Fruit fly (Drosophila melanogaster) whole organism, embryonic: Measurements from ENCODE around the gene CG42553.
A peak's percentile ranks its signal among the peaks of the same experiment; 100 is the strongest.

Experiments
- Bgb ChIP-seq: fragments of 200-800 bp; sonication (Bioruptor generic); IDR thresholded peaks from 2 replicates; pipeline ENCODE4 v1.3.6; 2022; ENCODE audit warnings: missing biosample characterization, missing genetic modification characterization; ENCODE audit not compliant: partially characterized antibody
- CG10267 ChIP-seq: fragments of 200-800 bp; sonication (Bioruptor generic); optimal IDR thresholded peaks from 2 replicates; lab custom pipeline; 2018; ENCODE audit warnings: missing biosample characterization, mild to moderate bottlenecking, missing genetic modification characterization, moderate library complexity
- CG10543 ChIP-seq: fragments of 200-800 bp; sonication (Bioruptor generic); optimal IDR thresholded peaks from 3 replicates; lab custom pipeline; 2017; ENCODE audit warnings: missing biosample characterization, mild to moderate bottlenecking, missing genetic modification characterization, moderate library complexity
- CG11696 ChIP-seq: fragments of 200-800 bp; sonication (Bioruptor generic); IDR thresholded peaks from 2 replicates; pipeline ENCODE4 v1.3.6; 2022; ENCODE audit warnings: missing biosample characterization, missing genetic modification characterization
- CG14860 ChIP-seq: fragments of 200-800 bp; sonication (Bioruptor generic); IDR thresholded peaks from 3 replicates; pipeline ENCODE4 v1.3.6; 2022; ENCODE audit warnings: missing biosample characterization, missing genetic modification characterization; ENCODE audit not compliant: partially characterized antibody
- CG15479 ChIP-seq: fragments of 200-800 bp; sonication (Bioruptor generic); optimal IDR thresholded peaks from 3 replicates; lab custom pipeline; 2019; ENCODE audit warnings: missing biosample characterization, mild to moderate bottlenecking, missing genetic modification characterization, moderate library complexity
- CG15514 ChIP-seq: fragments of 200-800 bp; sonication (Bioruptor generic); optimal IDR thresholded peaks from 3 replicates; lab custom pipeline; 2017; ENCODE audit warnings: missing biosample characterization, missing genetic modification characterization, mild to moderate bottlenecking, moderate library complexity, missing genetic modification reagents
- CG1603 ChIP-seq: fragments of 200-800 bp; sonication (Bioruptor generic); optimal IDR thresholded peaks from 2 replicates; lab custom pipeline; 2019; ENCODE audit warnings: missing biosample characterization, mild to moderate bottlenecking, missing genetic modification characterization, moderate library complexity
- CG17186 ChIP-seq: fragments of 200-800 bp; sonication (Bioruptor generic); optimal IDR thresholded peaks from 3 replicates; lab custom pipeline; 2017; ENCODE audit warnings: missing biosample characterization, missing genetic modification reagents, missing genetic modification characterization
- CG17829 ChIP-seq: fragments of 200-800 bp; optimal IDR thresholded peaks from 2 replicates; lab custom pipeline; 2019; ENCODE audit warnings: missing biosample characterization, mild to moderate bottlenecking, missing genetic modification characterization, moderate library complexity
- CG2116 ChIP-seq: fragments of 200-800 bp; sonication (Bioruptor generic); optimal IDR thresholded peaks from 3 replicates; lab custom pipeline; 2018; ENCODE audit warnings: missing biosample characterization, mild to moderate bottlenecking, missing genetic modification characterization
- CG2120 ChIP-seq: fragments of 200-800 bp; sonication (Bioruptor generic); optimal IDR thresholded peaks from 3 replicates; lab custom pipeline; 2016; ENCODE audit warnings: missing biosample characterization, missing genetic modification characterization
- CG30403 ChIP-seq: fragments of 200-800 bp; sonication (Bioruptor generic); optimal IDR thresholded peaks from 3 replicates; lab custom pipeline; 2016; ENCODE audit warnings: missing biosample characterization, missing genetic modification characterization
- CG33213 ChIP-seq: fragments of 200-800 bp; sonication (Bioruptor generic); optimal IDR thresholded peaks from 3 replicates; lab custom pipeline; 2016; ENCODE audit warnings: missing biosample characterization, missing genetic modification characterization
- CG43689 ChIP-seq: fragments of 200-800 bp; sonication (Bioruptor generic); IDR thresholded peaks from 2 replicates; pipeline ENCODE4 v1.3.6; 2022; ENCODE audit warnings: missing biosample characterization, missing genetic modification characterization
- CG7963 ChIP-seq: fragments of 200-800 bp; sonication (Bioruptor generic); IDR thresholded peaks from 3 replicates; pipeline ENCODE4 v1.3.6; 2022; ENCODE audit warnings: missing biosample characterization, missing genetic modification characterization; ENCODE audit not compliant: partially characterized antibody
- Doc3 ChIP-seq: fragments of 200-800 bp; sonication (Bioruptor generic); IDR thresholded peaks from 3 replicates; pipeline ENCODE4 v1.3.6; 2022; ENCODE audit warnings: missing biosample characterization, missing genetic modification characterization; ENCODE audit not compliant: partially characterized antibody
- Dp ChIP-seq: fragments of 200-800 bp; sonication (Bioruptor generic); optimal IDR thresholded peaks from 2 replicates; lab custom pipeline; 2018; ENCODE audit warnings: missing biosample characterization, mild to moderate bottlenecking, missing genetic modification characterization, moderate library complexity
- Dref ChIP-seq: fragments of 200-800 bp; sonication (Bioruptor generic); IDR thresholded peaks from 2 replicates; pipeline ENCODE4 v1.3.6; 2022; ENCODE audit warnings: missing biosample characterization, missing genetic modification characterization
- E2f2 ChIP-seq: fragments of 200-800 bp; sonication (Bioruptor generic); IDR thresholded peaks from 2 replicates; pipeline ENCODE4 v1.3.6; 2022; ENCODE audit warnings: missing biosample characterization, missing genetic modification characterization
- Hr3 ChIP-seq: fragments of 200-800 bp; sonication (Bioruptor generic); optimal IDR thresholded peaks from 3 replicates; lab custom pipeline; 2016; ENCODE audit warnings: missing biosample characterization, missing genetic modification characterization
- Hr51 ChIP-seq, 2 experiments: fragments of 200-800 bp; sonication (Bioruptor generic); optimal IDR thresholded peaks; 2 replicates in 1 of 2; 3 replicates in 1 of 2; lab custom pipeline; 2016 to 2018; ENCODE audit warnings: missing biosample characterization in 2 of 2, missing genetic modification characterization in 2 of 2, mild to moderate bottlenecking in 1 of 2, moderate library complexity in 1 of 2
- Hr78 ChIP-seq, 2 experiments: fragments of 200-800 bp in 1 of 2; fragments of >200 bp in 1 of 2; sonication (Bioruptor generic) in 1 of 2; optimal IDR thresholded peaks; 2 replicates each; lab custom pipeline; 2017 to 2019; ENCODE audit warnings: missing biosample characterization in 2 of 2, missing genetic modification characterization in 2 of 2, mild to moderate bottlenecking in 1 of 2, moderate library complexity in 1 of 2
- Lhr ChIP-seq: fragments of 200-800 bp; sonication (Bioruptor generic); optimal IDR thresholded peaks from 3 replicates; lab custom pipeline; 2017; ENCODE audit warnings: mild to moderate bottlenecking, missing biosample characterization, missing genetic modification reagents, missing genetic modification characterization
- MBD-R2 ChIP-seq: fragments of 200-800 bp; sonication (Bioruptor generic); IDR thresholded peaks from 2 replicates; pipeline ENCODE4 v1.3.6; 2022; ENCODE audit warnings: missing biosample characterization, missing genetic modification characterization
- Max ChIP-seq: fragments of 200-800 bp; sonication (Bioruptor generic); optimal IDR thresholded peaks from 2 replicates; lab custom pipeline; 2016; ENCODE audit warnings: missing biosample characterization, mild to moderate bottlenecking, missing genetic modification characterization
- Mrtf ChIP-seq: fragments of 200-800 bp; sonication (Bioruptor generic); IDR thresholded peaks from 3 replicates; pipeline ENCODE4 v1.3.6; 2022; ENCODE audit warnings: missing biosample characterization, missing genetic modification characterization
- Oli ChIP-seq: fragments of 200-800 bp; sonication (Bioruptor generic); optimal IDR thresholded peaks from 2 replicates; lab custom pipeline; 2018; ENCODE audit warnings: missing biosample characterization, mild to moderate bottlenecking, missing genetic modification characterization, moderate library complexity
- Opbp ChIP-seq: fragments of 200-800 bp; sonication (Bioruptor generic); IDR thresholded peaks from 3 replicates; pipeline ENCODE4 v1.3.6; 2022; ENCODE audit warnings: missing biosample characterization, missing genetic modification characterization; ENCODE audit not compliant: partially characterized antibody
- Pdp1 ChIP-seq, 2 experiments: fragments of 200-800 bp; sonication (Bioruptor generic); optimal IDR thresholded peaks; 3 replicates each; lab custom pipeline; 2016; ENCODE audit warnings: missing biosample characterization in 2 of 2, missing genetic modification characterization in 2 of 2, mild to moderate bottlenecking in 1 of 2, moderate library complexity in 1 of 2
- Rfx ChIP-seq: fragments of 200-800 bp; sonication (Bioruptor generic); IDR thresholded peaks from 2 replicates; pipeline ENCODE4 v1.3.6; 2022; ENCODE audit warnings: missing biosample characterization, missing genetic modification characterization
- amos ChIP-seq: fragments of 200-800 bp; sonication (Bioruptor generic); IDR thresholded peaks from 2 replicates; pipeline ENCODE4 v1.3.6; 2022; ENCODE audit warnings: missing biosample characterization, missing genetic modification characterization; ENCODE audit not compliant: partially characterized antibody
- bbx ChIP-seq: fragments of 200-800 bp; sonication (Bioruptor generic); IDR thresholded peaks from 2 replicates; pipeline ENCODE4 v1.3.6; 2022; ENCODE audit warnings: missing biosample characterization, missing genetic modification characterization; ENCODE audit not compliant: partially characterized antibody
- btn ChIP-seq: fragments of 200-800 bp; sonication (Bioruptor generic); optimal IDR thresholded peaks from 2 replicates; lab custom pipeline; 2016; ENCODE audit warnings: missing biosample characterization, missing genetic modification characterization
- chif ChIP-seq, 2 experiments: fragments of 200-800 bp; sonication (Bioruptor generic); optimal IDR thresholded peaks; 3 replicates each; lab custom pipeline; 2016; ENCODE audit warnings: missing biosample characterization in 2 of 2, missing genetic modification characterization in 2 of 2
- ci ChIP-seq: fragments of 200-800 bp; sonication (Bioruptor generic); IDR thresholded peaks from 3 replicates; pipeline ENCODE4 v1.3.6; 2022; ENCODE audit warnings: missing biosample characterization, missing genetic modification characterization
- hb ChIP-seq: fragments of 200-800 bp; sonication (Bioruptor generic); IDR thresholded peaks from 3 replicates; pipeline ENCODE4 v1.3.6; 2022; ENCODE audit warnings: missing biosample characterization, missing genetic modification characterization; ENCODE audit not compliant: partially characterized antibody
- hbn ChIP-seq: fragments of 200-800 bp; sonication (Bioruptor generic); IDR thresholded peaks from 2 replicates; pipeline ENCODE4 v1.3.6; 2022; ENCODE audit warnings: missing biosample characterization, missing genetic modification characterization; ENCODE audit not compliant: partially characterized antibody
- knrl ChIP-seq: fragments of 200-800 bp; sonication (Bioruptor generic); IDR thresholded peaks from 3 replicates; pipeline ENCODE4 v1.3.6; 2022; ENCODE audit warnings: missing biosample characterization, missing genetic modification characterization; ENCODE audit not compliant: partially characterized antibody
- nerfin-2 ChIP-seq: fragments of 200-800 bp; sonication (Bioruptor generic); IDR thresholded peaks from 2 replicates; pipeline ENCODE4 v1.3.6; 2022; ENCODE audit warnings: missing biosample characterization, missing genetic modification characterization; ENCODE audit not compliant: partially characterized antibody
- seq ChIP-seq: fragments of 200-800 bp; sonication (Bioruptor generic); IDR thresholded peaks from 2 replicates; pipeline ENCODE4 v1.3.6; 2022; ENCODE audit warnings: missing biosample characterization, missing genetic modification characterization
- sisA ChIP-seq: fragments of 200-800 bp; sonication (Bioruptor generic); IDR thresholded peaks from 2 replicates; pipeline ENCODE4 v1.3.6; 2022; ENCODE audit warnings: missing biosample characterization, missing genetic modification characterization
- stwl ChIP-seq: fragments of 200-800 bp; sonication (Bioruptor generic); optimal IDR thresholded peaks from 3 replicates; lab custom pipeline; 2018; ENCODE audit warnings: missing biosample characterization, mild to moderate bottlenecking, missing genetic modification characterization, moderate library complexity
- sug ChIP-seq: fragments of 200-800 bp; optimal IDR thresholded peaks from 2 replicates; lab custom pipeline; 2019; ENCODE audit warnings: missing biosample characterization, mild to moderate bottlenecking, missing genetic modification characterization, moderate library complexity
- unc-4 ChIP-seq: fragments of 200-800 bp; sonication (Bioruptor generic); IDR thresholded peaks from 2 replicates; pipeline ENCODE4 v1.3.6; 2022; ENCODE audit warnings: missing biosample characterization, missing genetic modification characterization; ENCODE audit not compliant: partially characterized antibody
- zen ChIP-seq: fragments of 200-800 bp; sonication (Bioruptor generic); optimal IDR thresholded peaks from 3 replicates; lab custom pipeline; 2018; ENCODE audit warnings: missing biosample characterization, mild to moderate bottlenecking, missing genetic modification characterization, moderate library complexity
- zen2 ChIP-seq: fragments of 200-800 bp; sonication (Bioruptor generic); IDR thresholded peaks from 3 replicates; pipeline ENCODE4 v1.3.6; 2022; ENCODE audit warnings: missing biosample characterization, missing genetic modification characterization; ENCODE audit not compliant: partially characterized antibody

CG42553 gene

dm6 chr3L:871713-872112 lies 37.8 kb downstream of the CG42553 start, which contains the start of gene Usp10 (continued):
- peak; percentile 57 for TF ChIP-seq nerfin-2
- TF ChIP-seq CG43689 (GFP tag; lab: Robert Waterston, UW) = no peak
- TF ChIP-seq MBD-R2 = peak; percentile 82
- peak; percentile 4 for TF ChIP-seq CG2120 (GFP tag; lab: Kevin White, UChicago)
- TF ChIP-seq CG11696 = 0 out of 2 replicates have a peak, but pooled peaks have one; percentile 8
- TF ChIP-seq Mrtf (GFP tag; lab: Robert Waterston, UW) = no peak
- TF ChIP-seq CG10267 (tag; lab: Kevin White, UChicago) = peak; percentile 28
- TF ChIP-seq Rfx = peak; percentile 31; the same call in 1 of the 2 replicates
- peak; percentile 15 for TF ChIP-seq sug (tag; lab: Kevin White, UChicago)
- TF ChIP-seq CG1603 (tag; lab: Kevin White, UChicago) = peak; percentile 78
- TF ChIP-seq CG14860 (GFP tag; lab: Robert Waterston, UW) = peak; percentile 47; the same call in 1 of the 3 replicates
- TF ChIP-seq sisA = no peak
- TF ChIP-seq Max (GFP tag; lab: Kevin White, UChicago) = no peak
- TF ChIP-seq CG7963 (GFP tag; lab: Robert Waterston, UW) = peak; percentile 73
- peak; percentile 46 for TF ChIP-seq stwl (tag; lab: Kevin White, UChicago)
- peak; percentile 99 for TF ChIP-seq E2f2 (GFP tag; lab: Robert Waterston, UW)
- TF ChIP-seq CG17186 (GFP tag; lab: Kevin White, UChicago) = peak; percentile 76
- TF ChIP-seq CG30403 (GFP tag; lab: Kevin White, UChicago) = no peak
- TF ChIP-seq ci (GFP tag; lab: Robert Waterston, UW) = peak; percentile 54; the same call in 1 of the 3 replicates
- TF ChIP-seq CG10543 (GFP tag; lab: Kevin White, UChicago) = no peak
- TF ChIP-seq CG2116 (GFP tag; lab: Kevin White, UChicago) = peak; percentile 88
- TF ChIP-seq Dref (GFP tag; lab: Robert Waterston, UW) = peak; percentile 96
- peak; percentile 77 for TF ChIP-seq hbn (GFP tag; lab: Robert Waterston, UW)
- TF ChIP-seq bbx = peak; percentile 80
- no peak for TF ChIP-seq Hr3 (GFP tag; lab: Kevin White, UChicago)
- peak; percentile 88 for TF ChIP-seq amos (GFP tag; lab: Robert Waterston, UW)
- TF ChIP-seq zen2 (GFP tag; lab: Robert Waterston, UW) = peak; percentile 68
- peak; percentile 73 for TF ChIP-seq knrl (GFP tag; lab: Robert Waterston, UW)
- TF ChIP-seq Oli (tag; lab: Kevin White, UChicago) = no peak
- peak; percentile 74 for TF ChIP-seq unc-4 (GFP tag; lab: Robert Waterston, UW)
- peak; percentile 48 for TF ChIP-seq Lhr (GFP tag; lab: Kevin White, UChicago)
- peak; percentile 82 for TF ChIP-seq Bgb (GFP tag; lab: Robert Waterston, UW)
- TF ChIP-seq CG15514 (GFP tag; lab: Kevin White, UChicago) = peak; percentile 50
- no peak for TF ChIP-seq CG33213 (GFP tag; lab: Kevin White, UChicago)
- TF ChIP-seq Opbp (GFP tag; lab: Robert Waterston, UW) = peak; percentile 89
- TF ChIP-seq hb (GFP tag; lab: Robert Waterston, UW) = peak; percentile 73; the same call in 1 of the 3 replicates
- TF ChIP-seq seq (GFP tag; lab: Robert Waterston, UW) = no peak
- peak; percentile 41 for TF ChIP-seq CG17829
- TF ChIP-seq Pdp1 (GFP tag; optimal IDR thresholded peaks at IDR 0.05; lab: Kevin White, UChicago) = peak in 1 of 2 experiments; percentile 38
- TF ChIP-seq Hr78 (GFP tag; optimal IDR thresholded peaks at IDR 0.05; lab: Kevin White, UChicago) = peak in 1 of 2 experiments; percentile 40
- peak; percentile 11 for TF ChIP-seq zen (tag; lab: Kevin White, UChicago)
- no peak for TF ChIP-seq btn (GFP tag; lab: Kevin White, UChicago)
- peak; percentile 98 for TF ChIP-seq Dp (GFP tag; lab: Kevin White, UChicago)
- no peak for TF ChIP-seq Hr51 (GFP tag; optimal IDR thresholded peaks at IDR 0.05; lab: Kevin White, UChicago)
- no peak for TF ChIP-seq chif (GFP tag; optimal IDR thresholded peaks at IDR 0.05; lab: Kevin White, UChicago)
- peak; percentile 59; the same call in 2 of the 3 replicates for TF ChIP-seq Doc3
- TF ChIP-seq CG15479 (GFP tag; lab: Kevin White, UChicago) = peak; percentile 48
